Fruit fly (Drosophila melanogaster): ENCODE measurements around the gene TotF.

dm6 chr2L:19872109-19872508 lies 40.1 kb downstream of the TotF start:
- TF ChIP-seq CrebA (GFP tag; optimal IDR thresholded peaks at IDR 0.05; ENCODE audit: borderline replicate concordance): no peak
- no peak for TF ChIP-seq Dfd (GFP tag; optimal IDR thresholded peaks at IDR 0.05)
- TF ChIP-seq tai (GFP tag; optimal IDR thresholded peaks at IDR 0.05): no peak
- no peak for TF ChIP-seq fru (GFP tag; optimal IDR thresholded peaks at IDR 0.05)
- TF ChIP-seq dsf (GFP tag; optimal IDR thresholded peaks at IDR 0.05; ENCODE audit: borderline replicate concordance): no peak
